Fruit fly (Drosophila melanogaster) whole organism, embryonic: ENCODE data around the gene Vha55.
A peak's percentile ranks its signal among the peaks of the same experiment; 100 is the strongest.

Experiments
- Adf1 ChIP-seq: fragments of 200-800 bp; sonication (Bioruptor generic); IDR thresholded peaks from 2 replicates; pipeline ENCODE4 v1.3.6; 2022; ENCODE audit warnings: missing biosample characterization, missing genetic modification characterization
- B-H2 ChIP-seq: fragments of 200-800 bp; sonication (Bioruptor generic); optimal IDR thresholded peaks from 2 replicates; lab custom pipeline; 2018; ENCODE audit warnings: missing biosample characterization, mild to moderate bottlenecking, missing genetic modification characterization
- CG10209 ChIP-seq: fragments of 200-800 bp; sonication (Bioruptor generic); optimal IDR thresholded peaks from 3 replicates; lab custom pipeline; 2017; ENCODE audit warnings: missing biosample characterization, mild to moderate bottlenecking, missing genetic modification characterization, missing genetic modification reagents
- CG10267 ChIP-seq: fragments of 200-800 bp; sonication (Bioruptor generic); optimal IDR thresholded peaks from 2 replicates; lab custom pipeline; 2018; ENCODE audit warnings: missing biosample characterization, mild to moderate bottlenecking, missing genetic modification characterization, moderate library complexity
- CG11504 ChIP-seq: fragments of 200-800 bp; sonication (Bioruptor generic); optimal IDR thresholded peaks from 3 replicates; lab custom pipeline; 2019; ENCODE audit warnings: missing biosample characterization, mild to moderate bottlenecking, missing genetic modification characterization, moderate library complexity
- CG11723 ChIP-seq: fragments of 200-800 bp; sonication (Bioruptor generic); optimal IDR thresholded peaks from 2 replicates; lab custom pipeline; 2017; ENCODE audit warnings: missing biosample characterization, mild to moderate bottlenecking, missing genetic modification characterization
- CG12236 ChIP-seq: fragments of 200-800 bp; sonication (Bioruptor generic); optimal IDR thresholded peaks from 2 replicates; lab custom pipeline; 2016; ENCODE audit warnings: missing biosample characterization, missing genetic modification characterization
- CG13894 ChIP-seq: fragments of 200-800 bp; sonication (Bioruptor generic); optimal IDR thresholded peaks from 3 replicates; lab custom pipeline; 2018; ENCODE audit warnings: missing biosample characterization, mild to moderate bottlenecking, missing genetic modification characterization, moderate library complexity
- CG16779 ChIP-seq: fragments of 200-800 bp; sonication (Bioruptor generic); IDR thresholded peaks from 2 replicates; pipeline ENCODE4 v1.3.6; 2022; ENCODE audit warnings: missing biosample characterization, missing genetic modification characterization
- CG17912 ChIP-seq: fragments of 200-800 bp; sonication (Bioruptor generic); optimal IDR thresholded peaks from 2 replicates; lab custom pipeline; 2018; ENCODE audit warnings: missing biosample characterization, mild to moderate bottlenecking, missing genetic modification characterization
- CG18011 ChIP-seq: fragments of 200-800 bp; sonication (Bioruptor generic); optimal IDR thresholded peaks from 2 replicates; lab custom pipeline; 2017; ENCODE audit warnings: missing biosample characterization, missing genetic modification characterization, mild to moderate bottlenecking, moderate library complexity, missing genotype
- CG2116 ChIP-seq: fragments of 200-800 bp; sonication (Bioruptor generic); optimal IDR thresholded peaks from 3 replicates; lab custom pipeline; 2018; ENCODE audit warnings: missing biosample characterization, mild to moderate bottlenecking, missing genetic modification characterization
- CG2875 ChIP-seq: fragments of 200-800 bp; sonication (Bioruptor generic); optimal IDR thresholded peaks from 2 replicates; lab custom pipeline; 2017; ENCODE audit warnings: missing biosample characterization, mild to moderate bottlenecking, missing genetic modification characterization, missing genetic modification reagents
- CG31388 ChIP-seq: fragments of 200-800 bp; sonication (Bioruptor generic); optimal IDR thresholded peaks from 2 replicates; lab custom pipeline; 2016; ENCODE audit warnings: missing biosample characterization, missing genetic modification characterization
- CG32767 ChIP-seq: fragments of 200-800 bp; sonication (Bioruptor generic); IDR thresholded peaks from 2 replicates; pipeline ENCODE4 v1.3.6; 2022; ENCODE audit warnings: missing biosample characterization, missing genetic modification characterization
- CG32772 ChIP-seq: fragments of 200-800 bp; sonication (Bioruptor generic); IDR thresholded peaks from 2 replicates; pipeline ENCODE4 v1.3.6; 2022; ENCODE audit warnings: missing biosample characterization, missing genetic modification characterization
- CG3847 ChIP-seq: fragments of 200-800 bp; sonication (Bioruptor generic); IDR thresholded peaks from 2 replicates; pipeline ENCODE4 v1.3.6; 2022; ENCODE audit warnings: missing biosample characterization, missing genetic modification characterization
- CG5180 ChIP-seq: fragments of 200-800 bp; sonication (Bioruptor generic); optimal IDR thresholded peaks from 3 replicates; lab custom pipeline; 2017; ENCODE audit warnings: missing biosample characterization, missing genetic modification characterization, mild to moderate bottlenecking, moderate library complexity, missing genetic modification reagents
- CG7357 ChIP-seq: fragments of 200-800 bp; sonication (Bioruptor generic); IDR thresholded peaks from 3 replicates; pipeline ENCODE4 v1.3.6; 2022; ENCODE audit warnings: missing biosample characterization, missing genetic modification characterization
- CG7987 ChIP-seq: fragments of 200-800 bp; sonication (Bioruptor generic); optimal IDR thresholded peaks from 2 replicates; lab custom pipeline; 2018; ENCODE audit warnings: missing biosample characterization, mild to moderate bottlenecking, missing genetic modification characterization, moderate library complexity
- CG8089 ChIP-seq: fragments of 200-800 bp; sonication (Bioruptor generic); optimal IDR thresholded peaks from 3 replicates; lab custom pipeline; 2016; ENCODE audit warnings: missing biosample characterization, missing genetic modification characterization
- CG9215 ChIP-seq: fragments of 200-800 bp; sonication (Bioruptor generic); IDR thresholded peaks from 2 replicates; pipeline ENCODE4 v1.3.6; 2022; ENCODE audit warnings: missing biosample characterization, missing genetic modification characterization
- CG9932 ChIP-seq: fragments of 200-800 bp; sonication (Bioruptor generic); IDR thresholded peaks from 2 replicates; pipeline ENCODE4 v1.3.6; 2022; ENCODE audit warnings: missing biosample characterization, missing genetic modification characterization
- D19B ChIP-seq: fragments of 200-800 bp; sonication (Bioruptor generic); optimal IDR thresholded peaks from 2 replicates; lab custom pipeline; 2017; ENCODE audit warnings: missing biosample characterization, mild to moderate bottlenecking, missing genetic modification characterization
- Fer2 ChIP-seq: fragments of 200-800 bp; sonication (Bioruptor generic); optimal IDR thresholded peaks from 2 replicates; lab custom pipeline; 2018; ENCODE audit warnings: missing biosample characterization, mild to moderate bottlenecking, missing genetic modification characterization, moderate library complexity
- Hey ChIP-seq: fragments of 200-800 bp; sonication (Bioruptor generic); optimal IDR thresholded peaks from 3 replicates; lab custom pipeline; 2018; ENCODE audit warnings: missing biosample characterization, mild to moderate bottlenecking, missing genetic modification characterization
- Hr39 ChIP-seq: fragments of >200 bp; optimal IDR thresholded peaks from 2 replicates; lab custom pipeline; 2017
- MBD-R2 ChIP-seq: fragments of 200-800 bp; sonication (Bioruptor generic); IDR thresholded peaks from 2 replicates; pipeline ENCODE4 v1.3.6; 2022; ENCODE audit warnings: missing biosample characterization, missing genetic modification characterization
- MTF-1 ChIP-seq: fragments of 200-800 bp; sonication (Bioruptor generic); optimal IDR thresholded peaks from 2 replicates; lab custom pipeline; 2018; ENCODE audit warnings: missing biosample characterization, mild to moderate bottlenecking, missing genetic modification characterization, borderline replicate concordance
- Nf-YB ChIP-seq: fragments of 200-800 bp; sonication (Bioruptor generic); optimal IDR thresholded peaks from 3 replicates; lab custom pipeline; 2019; ENCODE audit warnings: missing biosample characterization, mild to moderate bottlenecking, missing genetic modification characterization, moderate library complexity
- Pdp1 ChIP-seq, 2 experiments: fragments of 200-800 bp; sonication (Bioruptor generic); optimal IDR thresholded peaks; 3 replicates each; lab custom pipeline; 2016; ENCODE audit warnings: missing biosample characterization in 2 of 2, missing genetic modification characterization in 2 of 2, mild to moderate bottlenecking in 1 of 2, moderate library complexity in 1 of 2
- Sry-β ChIP-seq: fragments of 200-800 bp; sonication (Bioruptor generic); optimal IDR thresholded peaks from 2 replicates; lab custom pipeline; 2018; ENCODE audit warnings: missing biosample characterization, mild to moderate bottlenecking, missing genetic modification characterization, moderate library complexity
- Usf ChIP-seq: fragments of 200-800 bp; sonication (Bioruptor generic); optimal IDR thresholded peaks from 2 replicates; lab custom pipeline; 2017; ENCODE audit warnings: missing genotype, missing biosample characterization, missing genetic modification characterization
- ash1 ChIP-seq: fragments of 200-800 bp; sonication (Bioruptor generic); optimal IDR thresholded peaks from 2 replicates; lab custom pipeline; 2018; ENCODE audit warnings: missing biosample characterization, mild to moderate bottlenecking, missing genetic modification characterization
- bowl ChIP-seq: fragments of 200-800 bp; sonication (Bioruptor generic); IDR thresholded peaks from 2 replicates; pipeline ENCODE4 v1.3.6; 2022; ENCODE audit warnings: missing biosample characterization, missing genetic modification characterization
- crol ChIP-seq: fragments of 200-800 bp; sonication (Bioruptor generic); IDR thresholded peaks from 2 replicates; pipeline ENCODE4 v1.3.6; 2022; ENCODE audit warnings: missing biosample characterization, missing genetic modification characterization
- da ChIP-seq: fragments of 200-800 bp; sonication (Bioruptor generic); optimal IDR thresholded peaks from 2 replicates; lab custom pipeline; 2016; ENCODE audit warnings: missing biosample characterization, missing genetic modification characterization
- dm ChIP-seq: fragments of 200-800 bp; sonication (Bioruptor generic); optimal IDR thresholded peaks from 3 replicates; lab custom pipeline; 2016; ENCODE audit warnings: missing biosample characterization, missing genetic modification characterization
- dmrt99B ChIP-seq: fragments of 200-800 bp; sonication (Bioruptor generic); optimal IDR thresholded peaks from 2 replicates; lab custom pipeline; 2018; ENCODE audit warnings: missing biosample characterization, mild to moderate bottlenecking, missing genetic modification characterization, moderate library complexity
- exex ChIP-seq: fragments of 200-800 bp; sonication (Bioruptor generic); optimal IDR thresholded peaks from 4 replicates; lab custom pipeline; 2018; ENCODE audit warnings: missing biosample characterization, mild to moderate bottlenecking, missing genetic modification characterization, moderate library complexity
- mirr ChIP-seq: fragments of 200-800 bp; sonication (Bioruptor generic); optimal IDR thresholded peaks from 3 replicates; lab custom pipeline; 2018; ENCODE audit warnings: missing biosample characterization, mild to moderate bottlenecking, missing genetic modification characterization
- nerfin-2 ChIP-seq: fragments of 200-800 bp; sonication (Bioruptor generic); IDR thresholded peaks from 2 replicates; pipeline ENCODE4 v1.3.6; 2022; ENCODE audit warnings: missing biosample characterization, missing genetic modification characterization; ENCODE audit not compliant: partially characterized antibody
- odd ChIP-seq: fragments of 200-800 bp; sonication (Bioruptor generic); optimal IDR thresholded peaks from 2 replicates; lab custom pipeline; 2017; ENCODE audit warnings: missing biosample characterization, mild to moderate bottlenecking, missing genetic modification characterization
- org-1 ChIP-seq: fragments of 200-800 bp; sonication (Bioruptor generic); optimal IDR thresholded peaks from 2 replicates; lab custom pipeline; 2017; ENCODE audit warnings: missing biosample characterization, missing genetic modification characterization
- phol ChIP-seq: fragments of 200-800 bp; sonication (Bioruptor generic); optimal IDR thresholded peaks from 3 replicates; lab custom pipeline; 2018; ENCODE audit warnings: missing biosample characterization, mild to moderate bottlenecking, missing genetic modification characterization, moderate library complexity
- sc ChIP-seq, 3 experiments: fragments of >200 bp in 2 of 3; fragments of 200-800 bp in 1 of 3; sonication (Bioruptor generic) in 1 of 3; optimal IDR thresholded peaks; 2 replicates in 2 of 3; 3 replicates in 1 of 3; lab custom pipeline; 2017; ENCODE audit warnings: mild to moderate bottlenecking in 1 of 3, missing biosample characterization in 1 of 3, missing genetic modification characterization in 1 of 3, missing genetic modification reagents in 1 of 3
- sim ChIP-seq: fragments of 200-800 bp; sonication (Bioruptor generic); IDR thresholded peaks from 2 replicates; pipeline ENCODE4 v1.3.6; 2022; ENCODE audit warnings: missing biosample characterization, missing genetic modification characterization
- sob ChIP-seq: fragments of 200-800 bp; sonication (Bioruptor generic); IDR thresholded peaks from 2 replicates; pipeline ENCODE4 v1.3.6; 2022; ENCODE audit warnings: missing biosample characterization, missing genetic modification characterization
- tio ChIP-seq: fragments of 200-800 bp; sonication (Bioruptor generic); optimal IDR thresholded peaks from 2 replicates; lab custom pipeline; 2017; ENCODE audit warnings: missing biosample characterization, missing genetic modification characterization, inconsistent platforms
- twi ChIP-seq: fragments of 200-800 bp; optimal IDR thresholded peaks from 2 replicates; lab custom pipeline; 2019; ENCODE audit warnings: missing biosample characterization, mild to moderate bottlenecking, missing genetic modification characterization, moderate library complexity

The Vha55 gene

DNA sequence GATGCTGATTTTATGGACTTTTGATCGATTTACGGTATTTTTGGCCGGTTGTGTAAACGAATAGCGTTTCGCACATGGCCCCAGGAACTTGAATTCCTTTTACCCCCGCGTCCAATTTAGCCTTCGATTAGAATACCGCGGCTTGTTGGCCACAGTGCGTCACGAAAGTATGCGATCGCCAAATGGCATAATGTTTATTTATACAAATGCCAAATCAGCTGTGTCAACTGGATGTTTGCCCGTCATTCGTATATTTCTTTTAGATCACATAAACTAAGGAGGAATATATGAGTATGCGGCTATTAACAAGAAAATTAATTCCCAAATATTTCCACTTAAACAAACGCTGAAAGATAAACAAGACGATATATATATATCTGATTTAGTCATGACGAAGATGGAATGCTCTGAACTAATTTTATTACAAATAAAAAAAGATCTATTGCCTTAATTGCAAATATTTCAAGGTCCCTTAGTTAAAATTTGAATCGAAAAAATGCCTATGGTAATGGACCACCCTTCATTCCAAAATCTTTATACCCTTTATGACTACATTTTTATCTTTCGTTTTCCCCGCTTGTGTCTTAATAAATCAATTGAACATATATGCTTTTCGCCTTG, 29.4 kb upstream of the Vha55 start:
- TF ChIP-seq Hey (tag; lab: Kevin White, UChicago) (no peak), CG9215 (GFP tag; lab: Robert Waterston, UW) (no peak), sob (GFP tag; lab: Robert Waterston, UW) (no peak), CG32772 (GFP tag; lab: Robert Waterston, UW) (no peak), sim (no peak), CG18011 (GFP tag; lab: Kevin White, UChicago) (no peak), nerfin-2 (no peak), Usf (GFP tag; lab: Kevin White, UChicago) (no peak), CG3847 (GFP tag; lab: Robert Waterston, UW) (peak; percentile 40; the same call in 1 of the 2 replicates), CG5180 (GFP tag; lab: Kevin White, UChicago) (no peak), Fer2 (tag; lab: Kevin White, UChicago) (no peak), CG7987 (GFP tag; lab: Kevin White, UChicago) (no peak), da (GFP tag; lab: Kevin White, UChicago) (no peak), exex (tag; lab: Kevin White, UChicago) (no peak), ash1 (GFP tag; lab: Kevin White, UChicago) (no peak), Adf1 (GFP tag; lab: Robert Waterston, UW) (no peak), CG7357 (GFP tag; lab: Robert Waterston, UW) (no peak), phol (tag; lab: Kevin White, UChicago) (no peak), odd (GFP tag; lab: Kevin White, UChicago) (no peak), CG12236 (GFP tag; lab: Kevin White, UChicago) (no peak), Sry-β (GFP tag; lab: Kevin White, UChicago) (no peak), org-1 (GFP tag; lab: Kevin White, UChicago) (no peak), sc (optimal IDR thresholded peaks at IDR 0.05; lab: Kevin White, UChicago) (no peak), sc (GFP tag; optimal IDR thresholded peaks at IDR 0.05; lab: Kevin White, UChicago) (no peak), dmrt99B (tag; lab: Kevin White, UChicago) (no peak), dm (GFP tag; lab: Kevin White, UChicago) (no peak), CG10209 (GFP tag; lab: Kevin White, UChicago) (peak; percentile 10), CG9932 (GFP tag; lab: Robert Waterston, UW) (peak; percentile 71), CG31388 (GFP tag; lab: Kevin White, UChicago) (no peak), CG32767 (GFP tag; lab: Robert Waterston, UW) (no peak), CG11504 (tag; lab: Kevin White, UChicago) (no peak), MBD-R2 (GFP tag; lab: Robert Waterston, UW) (0 out of 2 replicates have a peak, but pooled peaks have one; percentile 7), Nf-YB (GFP tag; lab: Kevin White, UChicago) (no peak), CG16779 (GFP tag; lab: Robert Waterston, UW) (no peak), CG10267 (tag; lab: Kevin White, UChicago) (no peak), mirr (peak; percentile 27), tio (no peak), MTF-1 (GFP tag; lab: Kevin White, UChicago) (no peak), twi (tag; lab: Kevin White, UChicago) (no peak), CG8089 (GFP tag; lab: Kevin White, UChicago) (no peak), CG17912 (GFP tag; lab: Kevin White, UChicago) (no peak), CG2875 (GFP tag; lab: Kevin White, UChicago) (no peak), CG2116 (no peak), B-H2 (GFP tag; lab: Kevin White, UChicago) (peak; percentile 29), Pdp1 (GFP tag; optimal IDR thresholded peaks at IDR 0.05; lab: Kevin White, UChicago) (no peak), crol (no peak), bowl (GFP tag; lab: Robert Waterston, UW) (no peak), D19B (GFP tag; lab: Kevin White, UChicago) (peak; percentile 18), Hr39 (no peak), CG13894 (tag; lab: Kevin White, UChicago) (no peak), CG11723 (GFP tag; lab: Kevin White, UChicago) (no peak)
